Worm (Caenorhabditis elegans) whole organism, L3 larva: Measurements from ENCODE around the gene K02E7.4.

ENCODE experiments used
- R02D3.7 ChIP-seq: fragments of 150-350 bp; optimal IDR thresholded peaks from 2 replicates; lab custom pipeline; 2014; ENCODE audit warnings: missing biosample characterization, missing genetic modification characterization
- aly-2 ChIP-seq: fragments of 150-350 bp; optimal IDR thresholded peaks from 2 replicates; lab custom pipeline; 2014; ENCODE audit warnings: missing biosample characterization, missing genetic modification characterization
- ceh-16 ChIP-seq: sonication (generic microtip); optimal IDR thresholded peaks from 2 replicates; lab custom pipeline; 2017; ENCODE audit warnings: missing biosample characterization, missing genetic modification characterization
- ceh-28 ChIP-seq: fragments of 150-350 bp; optimal IDR thresholded peaks from 2 replicates; lab custom pipeline; 2014; ENCODE audit warnings: missing biosample characterization, missing genetic modification reagents, missing genetic modification characterization
- ceh-82 ChIP-seq: fragments of 150-350 bp; optimal IDR thresholded peaks from 2 replicates; lab custom pipeline; 2014; ENCODE audit warnings: missing biosample characterization, missing genetic modification characterization
- ceh-9 ChIP-seq: sonication (generic microtip); optimal IDR thresholded peaks from 2 replicates; lab custom pipeline; 2018; ENCODE audit warnings: missing biosample characterization, missing genetic modification characterization
- daf-12 ChIP-seq: fragments of 150-350 bp; optimal IDR thresholded peaks from 2 replicates; lab custom pipeline; 2014; ENCODE audit warnings: missing biosample characterization, missing genetic modification reagents, missing genetic modification characterization
- egl-27 ChIP-seq: sonication (generic microtip); optimal IDR thresholded peaks from 4 replicates; lab custom pipeline; 2017; ENCODE audit warnings: missing biosample characterization, missing genetic modification reagents, missing genetic modification characterization
- egl-5 ChIP-seq: fragments of 150-350 bp; optimal IDR thresholded peaks from 2 replicates; lab custom pipeline; 2017; ENCODE audit warnings: missing biosample characterization, missing genetic modification reagents, missing genetic modification characterization, inconsistent platforms
- elt-1 ChIP-seq: fragments of 150-350 bp; optimal IDR thresholded peaks from 2 replicates; lab custom pipeline; 2014; ENCODE audit warnings: missing biosample characterization, missing genetic modification characterization
- elt-2 ChIP-seq: sonication (generic microtip); optimal IDR thresholded peaks from 2 replicates; lab custom pipeline; 2016; ENCODE audit warnings: missing genetic modification reagents, mild to moderate bottlenecking, missing genetic modification characterization, missing compliant biosample characterization
- elt-3 ChIP-seq, 3 experiments: fragments of 150-350 bp in 1 of 3; sonication (generic microtip) in 2 of 3; optimal IDR thresholded peaks; 2 replicates in 2 of 3; 4 replicates in 1 of 3; lab custom pipeline; 2014 to 2017; ENCODE audit warnings: missing biosample characterization in 3 of 3, missing genetic modification characterization in 3 of 3
- eor-1 ChIP-seq, 2 experiments: fragments of 150-350 bp; optimal IDR thresholded peaks; 2 replicates each; lab custom pipeline; 2014 to 2018; ENCODE audit warnings: missing biosample characterization in 2 of 2, missing genetic modification characterization in 2 of 2
- fos-1 ChIP-seq: fragments of 150-350 bp; optimal IDR thresholded peaks from 2 replicates; lab custom pipeline; 2014; ENCODE audit warnings: missing biosample characterization, missing genetic modification characterization
- lin-39 ChIP-seq: fragments of 150-350 bp; optimal IDR thresholded peaks from 2 replicates; lab custom pipeline; 2018; ENCODE audit warnings: missing biosample characterization, missing genetic modification reagents, missing genetic modification characterization
- mdl-1 ChIP-seq: fragments of 150-350 bp; optimal IDR thresholded peaks from 2 replicates; lab custom pipeline; 2014; ENCODE audit warnings: missing biosample characterization, missing genetic modification characterization
- nfya-1 ChIP-seq: sonication (generic microtip); optimal IDR thresholded peaks from 2 replicates; lab custom pipeline; 2017; ENCODE audit warnings: missing genetic modification characterization, mild to moderate bottlenecking, missing compliant biosample characterization, antibody characterized with exemption, moderate library complexity; ENCODE audit not compliant: insufficient read depth
- nhr-23 ChIP-seq: fragments of 150-350 bp; optimal IDR thresholded peaks from 2 replicates; lab custom pipeline; 2014; ENCODE audit warnings: missing biosample characterization, missing genetic modification reagents, missing genetic modification characterization
- nhr-237 ChIP-seq: fragments of 150-350 bp; optimal IDR thresholded peaks from 2 replicates; lab custom pipeline; 2014; ENCODE audit warnings: missing biosample characterization, missing genetic modification characterization
- nhr-43 ChIP-seq: sonication (generic microtip); optimal IDR thresholded peaks from 2 replicates; lab custom pipeline; 2016; ENCODE audit warnings: mild to moderate bottlenecking, missing genetic modification characterization, missing compliant biosample characterization; ENCODE audit not compliant: poor library complexity, severe bottlenecking
- nhr-76 ChIP-seq: fragments of 150-350 bp; sonication (generic microtip); optimal IDR thresholded peaks from 5 replicates; lab custom pipeline; 2014; ENCODE audit warnings: missing biosample characterization, missing genetic modification characterization
- pqm-1 ChIP-seq: fragments of 150-350 bp; optimal IDR thresholded peaks from 2 replicates; lab custom pipeline; 2017; ENCODE audit warnings: missing biosample characterization, missing genetic modification characterization, inconsistent platforms
- snpc-4 ChIP-seq: fragments of 150-350 bp; optimal IDR thresholded peaks from 2 replicates; lab custom pipeline; 2014; ENCODE audit warnings: missing biosample characterization, missing genetic modification characterization
- tbx-2 ChIP-seq: sonication (generic microtip); optimal IDR thresholded peaks from 2 replicates; lab custom pipeline; 2016; ENCODE audit warnings: mild to moderate bottlenecking, missing genetic modification characterization, missing compliant biosample characterization
- unc-39 ChIP-seq: sonication (generic microtip); optimal IDR thresholded peaks from 4 replicates; lab custom pipeline; 2017; ENCODE audit warnings: missing biosample characterization, missing genetic modification characterization
- unc-62 ChIP-seq: fragments of 150-350 bp; sonication (generic microtip); optimal IDR thresholded peaks from 4 replicates; lab custom pipeline; 2014; ENCODE audit warnings: missing biosample characterization, missing genetic modification reagents, missing genetic modification characterization
- zag-1 ChIP-seq: fragments of 150-350 bp; optimal IDR thresholded peaks from 2 replicates; lab custom pipeline; 2014; ENCODE audit warnings: missing biosample characterization, missing genetic modification characterization
- ztf-11 ChIP-seq: fragments of 150-350 bp; optimal IDR thresholded peaks from 2 replicates; lab custom pipeline; 2014; ENCODE audit warnings: missing biosample characterization, missing genetic modification characterization
- ztf-4 ChIP-seq: fragments of 150-350 bp; optimal IDR thresholded peaks from 2 replicates; lab custom pipeline; 2014; ENCODE audit warnings: missing biosample characterization, missing genetic modification characterization

Gene K02E7.4

DNA sequence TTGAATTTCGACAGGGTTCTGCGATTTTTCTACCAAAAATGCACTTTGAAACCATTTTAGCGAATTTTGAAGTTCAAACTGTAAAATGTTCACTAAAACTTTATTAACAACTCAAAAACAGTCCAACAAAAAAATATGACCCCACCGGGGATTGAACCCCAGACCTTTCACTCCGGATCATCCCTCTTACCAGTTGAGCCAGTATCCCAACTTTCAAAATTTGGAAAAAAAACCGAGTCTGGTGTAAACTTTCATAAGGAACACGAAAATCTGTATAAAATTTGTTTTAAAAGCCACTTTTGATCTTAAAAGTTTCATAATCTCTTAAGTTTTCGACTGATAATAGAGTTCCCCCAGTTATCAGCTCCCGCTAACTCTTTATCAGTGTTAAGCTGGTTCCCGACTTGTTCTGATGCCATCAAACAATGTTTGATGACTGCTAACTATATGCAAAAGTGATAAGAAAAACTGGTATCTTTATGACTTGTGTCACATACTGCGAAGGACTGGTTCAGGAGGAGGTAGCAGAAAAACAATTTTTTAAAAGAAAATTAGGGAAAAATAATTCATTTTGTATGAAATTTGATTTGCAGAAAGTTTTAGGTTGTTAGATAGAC, 31.4 kb downstream of the K02E7.4 start (continued):
- no peak for TF ChIP-seq mdl-1 (tag; lab: Kevin White, UChicago)
- TF ChIP-seq, all 47 proteins: peak for 6

DNA sequence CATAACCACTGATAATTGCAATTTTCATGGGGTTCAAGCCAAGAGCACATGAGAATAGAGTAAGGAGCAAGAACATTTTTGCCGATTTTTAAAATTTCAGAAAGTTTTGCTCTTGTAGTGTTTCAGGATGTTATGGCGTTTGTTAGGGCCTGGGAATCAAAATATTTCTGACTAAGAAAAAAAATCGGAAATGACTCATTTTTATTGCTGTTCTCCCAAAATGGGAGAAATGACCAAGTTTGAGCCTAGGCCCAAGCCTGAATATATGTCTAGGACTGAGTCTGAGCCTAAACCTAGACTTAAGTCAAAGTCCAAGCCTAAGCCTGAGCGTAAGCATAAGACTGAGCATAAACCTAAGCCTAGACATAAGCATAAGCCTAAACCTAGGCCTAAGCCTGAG, 32.2 kb downstream of the K02E7.4 start, which contains the start of gene T13B5.9:
Gene T13B5.9 (minus strand): TSS at position 101 of the 400 bp plus-strand sequence.
- TF ChIP-seq ztf-4 (tag; lab: Kevin White, UChicago): no peak
- no peak for TF ChIP-seq elt-2
- no peak for TF ChIP-seq ceh-82 (tag; lab: Kevin White, UChicago)
- TF ChIP-seq ceh-28 (tag; lab: Kevin White, UChicago): no peak
- TF ChIP-seq R02D3.7 (tag; lab: Kevin White, UChicago): no peak
- no peak for TF ChIP-seq zag-1
- TF ChIP-seq unc-39: no peak
- no peak for TF ChIP-seq nhr-43 (tag; lab: Kevin White, UChicago)
- no peak for TF ChIP-seq nhr-237 (tag; lab: Kevin White, UChicago)
- no peak for TF ChIP-seq lin-39 (tag; lab: Kevin White, UChicago)
- TF ChIP-seq ceh-16: no peak
- TF ChIP-seq nhr-23 (tag; lab: Kevin White, UChicago): no peak
- TF ChIP-seq daf-12: no peak
- TF ChIP-seq egl-5 (tag; lab: Kevin White, UChicago): no peak
- no peak for TF ChIP-seq nhr-76

DNA sequence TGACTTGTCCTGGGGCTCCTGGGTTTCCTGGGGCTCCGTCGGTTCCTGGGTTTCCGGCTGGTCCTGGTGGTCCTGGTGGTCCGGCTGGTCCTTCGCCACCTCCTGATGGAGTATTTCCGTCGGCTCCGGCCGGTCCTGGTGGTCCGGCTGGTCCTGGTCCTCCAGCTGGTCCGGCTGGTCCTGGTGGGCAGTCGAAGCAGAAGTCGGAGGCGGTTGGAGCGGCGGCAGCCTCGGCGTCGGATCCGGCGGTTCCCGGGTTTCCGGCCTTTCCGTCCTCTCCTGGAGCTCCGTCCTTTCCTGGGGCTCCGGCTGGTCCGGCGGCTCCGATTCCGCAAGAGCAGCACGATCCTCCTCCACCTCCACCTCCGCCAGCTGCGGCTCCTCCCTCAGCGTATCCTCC, 33.1 kb downstream of the K02E7.4 start:
- TF ChIP-seq mdl-1 (tag; lab: Kevin White, UChicago) (no peak), nhr-237 (tag; lab: Kevin White, UChicago) (no peak), nhr-43 (tag; lab: Kevin White, UChicago) (no peak), tbx-2 (tag; lab: Kevin White, UChicago) (no peak), unc-39 (no peak), ceh-82 (tag; lab: Kevin White, UChicago) (no peak), elt-3 (tag; optimal IDR thresholded peaks at IDR 0.05; lab: Kevin White, UChicago) (no peak), eor-1 (tag; optimal IDR thresholded peaks at IDR 0.05; lab: Kevin White, UChicago) (no peak), aly-2 (tag; lab: Kevin White, UChicago) (no peak), unc-62 (GFP tag; lab: Kevin White, UChicago) (no peak), nhr-23 (tag; lab: Kevin White, UChicago) (no peak), nfya-1 (tag; lab: Kevin White, UChicago) (no peak), egl-27 (tag; lab: Kevin White, UChicago) (no peak), elt-1 (tag; lab: Kevin White, UChicago) (no peak)

- no peak for TF ChIP-seq zag-1
These were observed 34.9 kb downstream of the K02E7.4 start, which contains the start of gene col-40 for ce11 chrII:1106914-1107597. Gene col-40 (minus strand): TSS chrII:1106964.

DNA sequence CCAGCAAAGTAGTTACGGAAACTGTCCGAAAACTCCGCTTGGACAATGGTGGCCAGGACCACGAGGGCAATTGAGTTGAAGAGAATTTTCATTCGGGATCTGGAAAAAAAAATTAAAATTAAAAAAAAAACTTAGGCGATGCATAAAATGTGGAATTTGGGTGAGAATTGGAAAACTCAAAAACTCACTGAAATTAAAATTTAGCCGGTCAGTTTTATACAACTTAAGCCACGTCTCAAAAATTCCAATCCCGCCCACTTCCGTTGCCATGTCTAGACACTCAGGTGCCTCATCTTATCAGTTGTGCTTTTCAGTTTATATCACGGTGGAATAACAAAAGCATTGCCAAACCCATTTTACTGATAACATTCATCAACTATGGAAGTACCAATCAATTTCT, 38.7 kb downstream of the K02E7.4 start, which contains the start of gene lips-11:
Gene lips-11 (minus strand): TSS at position 101 of the 400 bp plus-strand sequence.
- TF ChIP-seq ceh-9 (tag; lab: Kevin White, UChicago) (no peak), elt-2 (peak; percentile 19)
- TF ChIP-seq, all 47 proteins: peak for 1

- no peak for TF ChIP-seq R02D3.7 (tag; lab: Kevin White, UChicago)
- no peak for TF ChIP-seq pqm-1 (tag; lab: Kevin White, UChicago)
- no peak for TF ChIP-seq ztf-11 (tag; lab: Kevin White, UChicago)
- no peak for TF ChIP-seq mdl-1 (tag; lab: Kevin White, UChicago)
These were observed 41.9 kb downstream of the K02E7.4 start, which contains the start of gene lips-12 for ce11 chrII:1114133-1114532. Gene lips-12 (minus strand): TSS chrII:1114233.

- TF ChIP-seq snpc-4 (peak; percentile 9), nfya-1 (tag; lab: Kevin White, UChicago) (no peak), pqm-1 (tag; lab: Kevin White, UChicago) (no peak), fos-1 (tag; lab: Kevin White, UChicago) (no peak), unc-62 (GFP tag; lab: Kevin White, UChicago) (no peak), nhr-43 (tag; lab: Kevin White, UChicago) (no peak)
- TF ChIP-seq, all 47 proteins: peak for 1
These were observed 44.3 kb downstream of the K02E7.4 start for ce11 chrII:1116521-1116920.
